Worm (Caenorhabditis elegans): ENCODE results near the gene Y69A2AR.28.

DNA sequence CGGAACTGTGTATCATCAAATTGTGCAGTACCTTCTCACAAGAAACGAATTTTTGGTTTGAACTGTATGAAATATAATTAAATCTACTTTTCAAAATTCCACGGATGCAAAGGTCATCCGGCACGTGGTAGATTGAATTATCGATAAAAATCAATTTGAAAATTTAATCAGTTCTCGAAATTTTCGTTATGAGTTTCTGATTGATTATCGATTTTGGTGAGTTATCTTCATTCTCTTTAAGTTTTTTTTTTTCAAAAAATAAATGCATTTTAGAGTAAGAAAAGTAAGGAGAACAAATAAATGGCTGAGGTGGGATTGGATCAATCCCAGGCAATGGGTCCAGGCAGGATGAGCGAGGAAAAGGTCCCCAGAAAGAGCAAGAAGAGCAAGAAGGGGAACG lies 15.4 kb downstream of the Y69A2AR.28 start, which contains the start of gene Y69A2AR.47:
- TF ChIP-seq nhr-76 (tag; optimal IDR thresholded peaks at IDR 0.05) (no peak), lin-13 (tag; optimal IDR thresholded peaks at IDR 0.05) (no peak), nhr-28 (tag; optimal IDR thresholded peaks at IDR 0.05) (no peak), blmp-1 (tag; optimal IDR thresholded peaks at IDR 0.05) (no peak), nhr-12 (tag; optimal IDR thresholded peaks at IDR 0.05) (no peak)
